Worm (Caenorhabditis elegans) whole organism, mixed stage, embryonic: Measurements from ENCODE around the gene dsl-5.
A peak's percentile ranks its signal among the peaks of the same experiment; 100 is the strongest.

Experiments used
- M03D4.4 ChIP-seq: sonication (generic microtip); optimal IDR thresholded peaks from 2 replicates; lab custom pipeline; 2017; ENCODE audit warnings: mild to moderate bottlenecking, missing genetic modification characterization, missing compliant biosample characterization
- bed-3 ChIP-seq: fragments of 200-800 bp; sonication (Bioruptor generic); optimal IDR thresholded peaks from 3 replicates; lab custom pipeline; 2018; ENCODE audit warnings: mild to moderate bottlenecking, missing genetic modification characterization, moderate library complexity, missing compliant biosample characterization
- blmp-1 ChIP-seq: fragments of 150-350 bp; optimal IDR thresholded peaks from 2 replicates; lab custom pipeline; 2014; ENCODE audit warnings: missing biosample characterization, missing genetic modification characterization
- ceh-39 ChIP-seq: fragments of 150-350 bp; optimal IDR thresholded peaks from 2 replicates; lab custom pipeline; 2014; ENCODE audit warnings: missing biosample characterization, missing genetic modification characterization
- ceh-43 ChIP-seq: fragments of 200-800 bp; sonication (Bioruptor generic); optimal IDR thresholded peaks from 2 replicates; lab custom pipeline; 2018; ENCODE audit warnings: mild to moderate bottlenecking, missing genetic modification characterization, moderate library complexity, missing compliant biosample characterization
- ceh-83 ChIP-seq: fragments of 200-800 bp; sonication (Bioruptor generic); optimal IDR thresholded peaks from 2 replicates; lab custom pipeline; 2018; ENCODE audit warnings: mild to moderate bottlenecking, missing genetic modification characterization, missing compliant biosample characterization
- ces-1 ChIP-seq: fragments of 150-350 bp; optimal IDR thresholded peaks from 2 replicates; lab custom pipeline; 2014; ENCODE audit warnings: missing biosample characterization, missing genetic modification reagents, missing genetic modification characterization
- cnd-1 ChIP-seq: fragments of 200-800 bp; sonication (Bioruptor generic); optimal IDR thresholded peaks from 2 replicates; lab custom pipeline; 2018; ENCODE audit warnings: mild to moderate bottlenecking, missing genetic modification characterization, missing compliant biosample characterization
- drap-1 ChIP-seq: fragments of 200-800 bp; sonication (Bioruptor generic); optimal IDR thresholded peaks from 3 replicates; lab custom pipeline; 2018; ENCODE audit warnings: mild to moderate bottlenecking, missing genetic modification characterization, missing compliant biosample characterization
- elt-1 ChIP-seq: sonication (generic microtip); optimal IDR thresholded peaks from 2 replicates; lab custom pipeline; 2017; ENCODE audit warnings: missing genetic modification characterization, mild to moderate bottlenecking, missing compliant biosample characterization, antibody characterized with exemption, moderate library complexity, borderline replicate concordance; ENCODE audit not compliant: insufficient read depth
- elt-3 ChIP-seq: fragments of 150-350 bp; optimal IDR thresholded peaks from 2 replicates; lab custom pipeline; 2014; ENCODE audit warnings: missing biosample characterization, missing genetic modification characterization
- flh-1 ChIP-seq: fragments of 200-800 bp; sonication (Bioruptor generic); optimal IDR thresholded peaks from 2 replicates; lab custom pipeline; 2018; ENCODE audit warnings: mild to moderate bottlenecking, missing genetic modification characterization, moderate library complexity, missing compliant biosample characterization
- ham-2 ChIP-seq: fragments of 200-800 bp; sonication (Bioruptor generic); optimal IDR thresholded peaks from 2 replicates; lab custom pipeline; 2018; ENCODE audit warnings: mild to moderate bottlenecking, missing genetic modification characterization, missing compliant biosample characterization
- hlh-1 ChIP-seq: fragments of 150-350 bp; optimal IDR thresholded peaks from 2 replicates; lab custom pipeline; 2014; ENCODE audit warnings: missing biosample characterization, missing genetic modification reagents, missing genetic modification characterization
- lin-13 ChIP-seq: fragments of 150-350 bp; optimal IDR thresholded peaks from 2 replicates; lab custom pipeline; 2014; ENCODE audit warnings: missing biosample characterization, missing genetic modification characterization
- lin-32 ChIP-seq: fragments of 200-800 bp; sonication (Bioruptor generic); optimal IDR thresholded peaks from 2 replicates; lab custom pipeline; 2018; ENCODE audit warnings: mild to moderate bottlenecking, missing genetic modification characterization, missing compliant biosample characterization
- mab-5 ChIP-seq: fragments of 150-350 bp; optimal IDR thresholded peaks from 2 replicates; lab custom pipeline; 2014; ENCODE audit warnings: missing biosample characterization, missing genetic modification characterization
- mep-1 ChIP-seq: fragments of 150-350 bp; optimal IDR thresholded peaks from 2 replicates; lab custom pipeline; 2017; ENCODE audit warnings: missing biosample characterization, missing genetic modification reagents, missing genetic modification characterization, inconsistent platforms
- mls-2 ChIP-seq: sonication (generic microtip); optimal IDR thresholded peaks from 2 replicates; lab custom pipeline; 2016; ENCODE audit warnings: mild to moderate bottlenecking, missing genetic modification characterization, moderate library complexity, missing compliant biosample characterization
- nhr-12 ChIP-seq: fragments of 150-350 bp; optimal IDR thresholded peaks from 2 replicates; lab custom pipeline; 2014; ENCODE audit warnings: missing biosample characterization, missing genetic modification characterization
- nhr-2 ChIP-seq: fragments of 150-350 bp; optimal IDR thresholded peaks from 2 replicates; lab custom pipeline; 2014; ENCODE audit warnings: missing biosample characterization, missing genetic modification characterization
- nhr-237 ChIP-seq: fragments of 150-350 bp; optimal IDR thresholded peaks from 2 replicates; lab custom pipeline; 2014; ENCODE audit warnings: missing biosample characterization, missing genetic modification characterization
- nhr-28 ChIP-seq: fragments of 150-350 bp; optimal IDR thresholded peaks from 2 replicates; lab custom pipeline; 2014; ENCODE audit warnings: missing biosample characterization, missing genetic modification characterization
- nhr-76 ChIP-seq: sonication (generic microtip); optimal IDR thresholded peaks from 2 replicates; lab custom pipeline; 2017; ENCODE audit warnings: missing biosample characterization, missing genetic modification characterization
- sem-2 ChIP-seq: fragments of 200-800 bp; sonication (Bioruptor generic); optimal IDR thresholded peaks from 2 replicates; lab custom pipeline; 2018; ENCODE audit warnings: mild to moderate bottlenecking, missing genetic modification characterization, missing compliant biosample characterization
- snpc-4 ChIP-seq: fragments of 150-350 bp; optimal IDR thresholded peaks from 2 replicates; lab custom pipeline; 2014; ENCODE audit warnings: missing biosample characterization, missing genetic modification characterization
- sptf-1 ChIP-seq: sonication (generic microtip); optimal IDR thresholded peaks from 2 replicates; lab custom pipeline; 2017; ENCODE audit warnings: mild to moderate bottlenecking, missing genetic modification characterization, moderate library complexity, missing compliant biosample characterization
- unc-120 ChIP-seq: sonication (generic microtip); optimal IDR thresholded peaks from 2 replicates; lab custom pipeline; 2017; ENCODE audit warnings: missing genetic modification characterization, missing compliant biosample characterization; ENCODE audit not compliant: poor library complexity, severe bottlenecking
- unc-39 ChIP-seq: fragments of 150-350 bp; optimal IDR thresholded peaks from 2 replicates; lab custom pipeline; 2014; ENCODE audit warnings: missing biosample characterization, missing genetic modification characterization
- unc-62 ChIP-seq: fragments of 150-350 bp; optimal IDR thresholded peaks from 2 replicates; lab custom pipeline; 2014; ENCODE audit warnings: missing biosample characterization, missing genetic modification reagents, missing genetic modification characterization
- zip-8 ChIP-seq: fragments of 150-350 bp; optimal IDR thresholded peaks from 2 replicates; lab custom pipeline; 2014; ENCODE audit warnings: missing biosample characterization, missing genetic modification characterization
- ztf-11 ChIP-seq: fragments of 150-350 bp; optimal IDR thresholded peaks from 2 replicates; lab custom pipeline; 2014; ENCODE audit warnings: missing biosample characterization, missing genetic modification characterization

The dsl-5 gene

ce11 chrIV:11592165-11592564 lies 28.6 kb downstream of the dsl-5 start, which contains the start of gene spe-36:
TSS of gene spe-36 (minus strand) at chrIV:11592265.
- TF ChIP-seq zip-8 (tag; lab: Kevin White, UChicago) (no peak), hlh-1 (tag; lab: Kevin White, UChicago) (no peak), bed-3 (GFP tag; lab: Kevin White, UChicago) (no peak), snpc-4 (tag; lab: Kevin White, UChicago) (no peak), elt-1 (tag; lab: Kevin White, UChicago) (no peak), lin-32 (GFP tag; lab: Kevin White, UChicago) (no peak), flh-1 (no peak), unc-39 (tag; lab: Kevin White, UChicago) (no peak), nhr-237 (no peak)

DNA sequence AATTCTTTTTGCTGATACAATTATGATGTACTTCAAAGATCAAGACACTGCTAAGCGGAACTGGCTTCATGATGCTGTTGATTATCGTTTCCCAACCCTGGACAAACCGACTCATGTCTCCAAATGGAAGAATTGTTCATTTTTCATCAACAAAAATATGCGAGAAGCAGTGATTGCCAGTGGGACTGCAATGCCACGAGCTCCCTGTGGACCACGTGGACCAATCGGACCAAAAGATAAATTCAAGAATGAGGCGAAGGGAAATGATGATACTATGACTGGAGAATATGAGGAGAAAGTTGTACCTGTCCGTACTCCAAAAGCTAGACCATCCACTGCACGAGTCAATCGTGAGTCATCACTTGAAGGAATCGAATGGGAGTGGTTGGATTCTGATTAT lies 34.3 kb downstream of the dsl-5 start:
- no peak for TF ChIP-seq blmp-1 (tag; lab: Kevin White, UChicago)
- TF ChIP-seq, all 35 proteins: peak for 0

ce11 chrIV:11584853-11585252 lies 36.0 kb downstream of the dsl-5 start:
- TF ChIP-seq M03D4.4 (no peak), blmp-1 (tag; lab: Kevin White, UChicago) (no peak), ham-2 (GFP tag; lab: Kevin White, UChicago) (peak; percentile 66)

- no peak for TF ChIP-seq nhr-28 (tag; lab: Kevin White, UChicago)
- no peak for TF ChIP-seq ceh-43 (GFP tag; lab: Kevin White, UChicago)
- TF ChIP-seq ces-1 (GFP tag; lab: Kevin White, UChicago), result no peak
- peak; percentile 64 for TF ChIP-seq sptf-1 (tag; lab: Kevin White, UChicago)
- TF ChIP-seq nhr-2, result no peak
- no peak for TF ChIP-seq elt-3 (tag; lab: Kevin White, UChicago)
- TF ChIP-seq ztf-11 (tag; lab: Kevin White, UChicago), result peak; percentile 47
- no peak for TF ChIP-seq nhr-76 (tag; lab: Kevin White, UChicago)
- TF ChIP-seq mab-5 (tag; lab: Kevin White, UChicago), result no peak
- TF ChIP-seq ceh-39 (tag; lab: Kevin White, UChicago), result no peak
- TF ChIP-seq mep-1 (tag; lab: Kevin White, UChicago), result peak; percentile 19
- TF ChIP-seq nhr-237, result no peak
- TF ChIP-seq ceh-83 (GFP tag; lab: Kevin White, UChicago), result peak; percentile 38
- peak; percentile 38 for TF ChIP-seq hlh-1 (tag; lab: Kevin White, UChicago)
- TF ChIP-seq nhr-12, result no peak
- TF ChIP-seq lin-13, result peak; percentile 17
- TF ChIP-seq unc-120 (tag; lab: Kevin White, UChicago), result no peak
- no peak for TF ChIP-seq zip-8 (tag; lab: Kevin White, UChicago)
- peak; percentile 83 for TF ChIP-seq cnd-1 (tag; lab: Kevin White, UChicago)
- peak; percentile 3 for TF ChIP-seq mls-2 (tag; lab: Kevin White, UChicago)
- TF ChIP-seq M03D4.4, result peak; percentile 68
- TF ChIP-seq ham-2 (GFP tag; lab: Kevin White, UChicago), result peak; percentile 72
- no peak for TF ChIP-seq unc-62 (GFP tag; lab: Kevin White, UChicago)
- TF ChIP-seq drap-1, result no peak
- TF ChIP-seq sem-2, result no peak
- TF ChIP-seq blmp-1 (tag; lab: Kevin White, UChicago), result no peak
Observed at ce11 chrIV:11583906-11584378, 36.9 kb downstream of the dsl-5 start, which contains the start of gene F12F6.1. TSS of gene F12F6.1 (plus strand) at chrIV:11583956.

ce11 chrIV:11582450-11583166 lies 38.2 kb downstream of the dsl-5 start:
- no peak for TF ChIP-seq flh-1
- TF ChIP-seq sptf-1 (tag; lab: Kevin White, UChicago), result no peak
- no peak for TF ChIP-seq ham-2 (GFP tag; lab: Kevin White, UChicago)
- no peak for TF ChIP-seq lin-13
- no peak for TF ChIP-seq cnd-1 (tag; lab: Kevin White, UChicago)
- no peak for TF ChIP-seq unc-39 (tag; lab: Kevin White, UChicago)
- no peak for TF ChIP-seq nhr-2
- TF ChIP-seq ces-1 (GFP tag; lab: Kevin White, UChicago), result no peak
- no peak for TF ChIP-seq elt-1 (tag; lab: Kevin White, UChicago)
- TF ChIP-seq ceh-43 (GFP tag; lab: Kevin White, UChicago), result no peak
- TF ChIP-seq unc-62 (GFP tag; lab: Kevin White, UChicago), result no peak
